Worm (Caenorhabditis elegans): ENCODE results near the gene W07A12.8.
A peak's percentile ranks its signal among the peaks of the same experiment; 100 is the strongest.

W07A12.8 gene

ce11 chrII:9165762-9166460, at the start of gene W07A12.8:
W07A12.8 (minus strand) TSS chrII:9165812.
- TF ChIP-seq ceh-83 (GFP tag; optimal IDR thresholded peaks at IDR 0.05) (no peak), ces-1 (GFP tag; optimal IDR thresholded peaks at IDR 0.05) (peak; percentile 43), lin-13 (tag; optimal IDR thresholded peaks at IDR 0.05) (no peak)

ce11 chrII:9213055-9213708, 47.6 kb upstream of the W07A12.8 start, which contains the start of gene znfx-1:
znfx-1 (plus strand) TSS chrII:9213658.
- TF ChIP-seq elt-3 (tag; optimal IDR thresholded peaks at IDR 0.05): no peak
- TF ChIP-seq sem-2 (GFP tag; optimal IDR thresholded peaks at IDR 0.05): no peak
- TF ChIP-seq M03D4.4 (tag; optimal IDR thresholded peaks at IDR 0.05): no peak
- TF ChIP-seq pha-4 (tag; optimal IDR thresholded peaks at IDR 0.05): no peak
- TF ChIP-seq hlh-1 (tag; optimal IDR thresholded peaks at IDR 0.05): no peak
- no peak for TF ChIP-seq unc-120 (tag; optimal IDR thresholded peaks at IDR 0.05; ENCODE audit: poor library complexity, severe bottlenecking)
- no peak for TF ChIP-seq sptf-1 (tag; optimal IDR thresholded peaks at IDR 0.05)
- TF ChIP-seq elt-1 (tag; optimal IDR thresholded peaks at IDR 0.05; ENCODE audit: borderline replicate concordance, insufficient read depth): no peak
- no peak for TF ChIP-seq ces-1 (GFP tag; optimal IDR thresholded peaks at IDR 0.05)
- TF ChIP-seq mep-1 (tag; optimal IDR thresholded peaks at IDR 0.05): no peak

ce11 chrII:9211684-9212083, 46.1 kb upstream of the W07A12.8 start:
- no peak for TF ChIP-seq mls-2 (tag; optimal IDR thresholded peaks at IDR 0.05)

- no peak for TF ChIP-seq hlh-1 (tag; optimal IDR thresholded peaks at IDR 0.05)
- no peak for TF ChIP-seq sptf-1 (tag; optimal IDR thresholded peaks at IDR 0.05)
- TF ChIP-seq M03D4.4 (tag; optimal IDR thresholded peaks at IDR 0.05): no peak
- TF ChIP-seq ztf-11 (tag; optimal IDR thresholded peaks at IDR 0.05): no peak
- TF ChIP-seq unc-120 (tag; optimal IDR thresholded peaks at IDR 0.05; ENCODE audit: poor library complexity, severe bottlenecking): no peak
- no peak for TF ChIP-seq cnd-1 (tag; optimal IDR thresholded peaks at IDR 0.05)
- TF ChIP-seq ham-2 (GFP tag; optimal IDR thresholded peaks at IDR 0.05): no peak
- no peak for TF ChIP-seq snpc-4 (tag; optimal IDR thresholded peaks at IDR 0.05)
- TF ChIP-seq elt-3 (tag; optimal IDR thresholded peaks at IDR 0.05): no peak
- no peak for TF ChIP-seq nhr-76 (tag; optimal IDR thresholded peaks at IDR 0.05)
- TF ChIP-seq nhr-12 (tag; optimal IDR thresholded peaks at IDR 0.05): no peak
- TF ChIP-seq mls-2 (tag; optimal IDR thresholded peaks at IDR 0.05): no peak
- no peak for TF ChIP-seq tbx-8 (GFP tag; optimal IDR thresholded peaks at IDR 0.05)
- TF ChIP-seq ces-1 (GFP tag; optimal IDR thresholded peaks at IDR 0.05): no peak
- no peak for TF ChIP-seq ceh-39 (tag; optimal IDR thresholded peaks at IDR 0.05)
- TF ChIP-seq lin-13 (tag; optimal IDR thresholded peaks at IDR 0.05): no peak
Observed at ce11 chrII:9210076-9210475, 44.5 kb upstream of the W07A12.8 start, which contains the start of gene ZK1067.4. ZK1067.4 (plus strand) TSS chrII:9210376.

ce11 chrII:9197212-9197611, 31.6 kb upstream of the W07A12.8 start, which contains the start of gene let-23:
let-23 (plus strand) TSS chrII:9197512.
- TF ChIP-seq mls-2 (tag; optimal IDR thresholded peaks at IDR 0.05) (no peak), unc-120 (tag; optimal IDR thresholded peaks at IDR 0.05; ENCODE audit: poor library complexity, severe bottlenecking) (no peak), M03D4.4 (tag; optimal IDR thresholded peaks at IDR 0.05) (no peak), ceh-39 (tag; optimal IDR thresholded peaks at IDR 0.05) (no peak), ztf-11 (tag; optimal IDR thresholded peaks at IDR 0.05) (no peak), ces-1 (GFP tag; optimal IDR thresholded peaks at IDR 0.05) (no peak), snpc-4 (tag; optimal IDR thresholded peaks at IDR 0.05) (no peak), nhr-12 (tag; optimal IDR thresholded peaks at IDR 0.05) (no peak), mab-5 (tag; optimal IDR thresholded peaks at IDR 0.05) (no peak), pha-4 (tag; optimal IDR thresholded peaks at IDR 0.05) (no peak), unc-62 (GFP tag; optimal IDR thresholded peaks at IDR 0.05) (no peak), bed-3 (GFP tag; optimal IDR thresholded peaks at IDR 0.05) (no peak), elt-3 (tag; optimal IDR thresholded peaks at IDR 0.05) (no peak)

ce11 chrII:9196325-9196724, 30.7 kb upstream of the W07A12.8 start:
- no peak for TF ChIP-seq nhr-237 (tag; optimal IDR thresholded peaks at IDR 0.05)
- TF ChIP-seq tbx-8 (GFP tag; optimal IDR thresholded peaks at IDR 0.05): no peak
- TF ChIP-seq ces-1 (GFP tag; optimal IDR thresholded peaks at IDR 0.05): no peak
- TF ChIP-seq lin-13 (tag; optimal IDR thresholded peaks at IDR 0.05): no peak
- TF ChIP-seq nhr-28 (tag; optimal IDR thresholded peaks at IDR 0.05): no peak
- TF ChIP-seq bed-3 (GFP tag; optimal IDR thresholded peaks at IDR 0.05): no peak

Measured in whole organism, mixed stage, embryonic.